Worm (Caenorhabditis elegans): ENCODE measurements around the gene C07H6.9.

C07H6.9 gene

DNA sequence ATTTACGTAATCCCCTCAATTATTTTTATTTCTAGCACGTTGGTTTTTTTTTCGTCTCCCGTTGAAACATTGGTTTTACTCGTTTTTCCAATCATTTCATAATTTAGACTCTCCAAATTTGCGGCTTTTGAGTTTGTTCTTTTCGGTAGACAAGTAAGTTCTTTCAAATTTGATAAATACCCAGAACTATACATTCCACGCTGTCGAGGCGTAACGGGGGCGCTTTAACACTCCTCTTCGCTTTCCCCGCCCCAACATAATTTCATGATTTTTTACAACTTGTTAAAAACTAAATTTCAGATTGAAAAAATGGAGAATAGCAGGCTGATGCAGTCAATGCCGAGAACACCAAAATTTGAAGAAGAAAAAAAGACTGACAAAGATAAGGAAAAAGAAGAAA, 42.6 kb downstream of the C07H6.9 start, which contains the start of gene Y69F12A.1:
Y69F12A.1 (plus strand) TSS at position 301 of the 400 bp plus-strand sequence.
- TF ChIP-seq fkh-8 (tag; optimal IDR thresholded peaks at IDR 0.05) (no peak), sup-37 (GFP tag; optimal IDR thresholded peaks at IDR 0.05) (no peak), unc-86 (tag; optimal IDR thresholded peaks at IDR 0.05) (no peak), lin-13 (GFP tag; optimal IDR thresholded peaks at IDR 0.05) (no peak), hlh-4 (tag; optimal IDR thresholded peaks at IDR 0.05) (no peak), Y116A8C.19 (tag; optimal IDR thresholded peaks at IDR 0.05; ENCODE audit: borderline replicate concordance) (no peak), nhr-20 (tag; optimal IDR thresholded peaks at IDR 0.05) (no peak), lsy-2 (tag; optimal IDR thresholded peaks at IDR 0.05) (no peak), nhr-77 (tag; optimal IDR thresholded peaks at IDR 0.05) (no peak), ceh-82 (tag; optimal IDR thresholded peaks at IDR 0.05) (no peak), nhr-47 (tag; optimal IDR thresholded peaks at IDR 0.05) (no peak), aly-2 (tag; optimal IDR thresholded peaks at IDR 0.05) (no peak), skn-1 (tag; optimal IDR thresholded peaks at IDR 0.05) (no peak), swsn-7 (tag; optimal IDR thresholded peaks at IDR 0.05) (no peak)

DNA sequence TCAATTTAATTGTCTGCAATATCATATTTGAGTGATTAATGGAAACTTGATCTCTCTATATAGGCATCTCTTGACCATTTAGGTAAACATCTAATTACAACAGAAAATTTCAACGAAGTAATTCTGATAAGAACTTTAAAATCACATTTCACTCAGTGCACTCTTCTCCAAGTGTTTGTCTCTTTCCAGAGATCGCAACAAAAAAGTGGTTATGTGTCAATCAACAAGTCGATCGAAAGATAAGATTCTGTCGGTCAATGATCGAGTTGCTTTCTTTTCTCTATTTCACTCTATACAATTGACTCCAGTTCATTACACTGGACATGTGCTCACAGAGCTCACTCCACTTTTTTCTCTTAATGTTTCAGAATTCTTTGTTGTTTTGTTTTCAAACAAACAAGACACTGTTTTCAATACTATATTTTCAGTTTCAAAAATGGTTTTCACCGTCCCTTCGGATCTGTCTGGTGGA, 45.6 kb downstream of the C07H6.9 start, which contains the start of gene alh-12:
alh-12 (plus strand) TSS at position 422 of the 472 bp plus-strand sequence.
- peak in 1 of 2 experiments; percentile 19 for TF ChIP-seq lin-35 (GFP tag; optimal IDR thresholded peaks at IDR 0.05)
- TF ChIP-seq nhr-84 (tag; optimal IDR thresholded peaks at IDR 0.05) = no peak
- peak; percentile 21 for TF ChIP-seq rnt-1 (tag; optimal IDR thresholded peaks at IDR 0.05)
- TF ChIP-seq pag-3 (tag; optimal IDR thresholded peaks at IDR 0.05; ENCODE audit: borderline replicate concordance, insufficient read depth) = no peak
- no peak for TF ChIP-seq unc-62 (GFP tag; optimal IDR thresholded peaks at IDR 0.05)
- no peak for TF ChIP-seq mdl-1 (tag; optimal IDR thresholded peaks at IDR 0.05)
- TF ChIP-seq nhr-90 (tag; optimal IDR thresholded peaks at IDR 0.05; ENCODE audit: poor library complexity) = no peak
- TF ChIP-seq lsy-2 (tag; optimal IDR thresholded peaks at IDR 0.05) = peak in 1 of 2 experiments; percentile 21
- no peak for TF ChIP-seq nhr-77 (tag; optimal IDR thresholded peaks at IDR 0.05)
- TF ChIP-seq mab-9 (GFP tag; IDR thresholded peaks at IDR 0.05) = no peak
- peak; percentile 63 for TF ChIP-seq elt-2 (tag; optimal IDR thresholded peaks at IDR 0.05)
- TF ChIP-seq efl-1 (optimal IDR thresholded peaks at IDR 0.05) = no peak
- TF ChIP-seq efl-1 (GFP tag; optimal IDR thresholded peaks at IDR 0.05 in 1 of 2) = no peak
- TF ChIP-seq hlh-17 (GFP tag; optimal IDR thresholded peaks at IDR 0.05; ENCODE audit: borderline replicate concordance) = no peak
- no peak for TF ChIP-seq grh-1 (GFP tag; IDR thresholded peaks at IDR 0.05)
- peak; percentile 27 for TF ChIP-seq nhr-71 (tag; optimal IDR thresholded peaks at IDR 0.05)
- TF ChIP-seq nhr-28 (tag; optimal IDR thresholded peaks at IDR 0.05) = no peak
- TF ChIP-seq elt-3 (tag; optimal IDR thresholded peaks at IDR 0.05) = no peak
- no peak for TF ChIP-seq nhr-237 (tag; optimal IDR thresholded peaks at IDR 0.05)
- TF ChIP-seq snu-23 (GFP tag; optimal IDR thresholded peaks at IDR 0.05) = peak; percentile 4
- no peak for TF ChIP-seq skn-1 (tag; optimal IDR thresholded peaks at IDR 0.05)
- TF ChIP-seq hlh-4 (tag; optimal IDR thresholded peaks at IDR 0.05) = no peak
- no peak for TF ChIP-seq hpl-2 (GFP tag; optimal IDR thresholded peaks at IDR 0.05)
